Worm (Caenorhabditis elegans) whole organism, L3 larva: ENCODE measurements around the gene sru-27.

Experiments
- aly-2 ChIP-seq: fragments of 150-350 bp; optimal IDR thresholded peaks from 2 replicates; lab custom pipeline; 2014; ENCODE audit warnings: missing biosample characterization, missing genetic modification characterization
- ceh-16 ChIP-seq: sonication (generic microtip); optimal IDR thresholded peaks from 2 replicates; lab custom pipeline; 2017; ENCODE audit warnings: missing biosample characterization, missing genetic modification characterization
- daf-12 ChIP-seq: fragments of 150-350 bp; optimal IDR thresholded peaks from 2 replicates; lab custom pipeline; 2014; ENCODE audit warnings: missing biosample characterization, missing genetic modification reagents, missing genetic modification characterization
- egl-5 ChIP-seq: fragments of 150-350 bp; optimal IDR thresholded peaks from 2 replicates; lab custom pipeline; 2017; ENCODE audit warnings: missing biosample characterization, missing genetic modification reagents, missing genetic modification characterization, inconsistent platforms
- elt-2 ChIP-seq: sonication (generic microtip); optimal IDR thresholded peaks from 2 replicates; lab custom pipeline; 2016; ENCODE audit warnings: missing genetic modification reagents, mild to moderate bottlenecking, missing genetic modification characterization, missing compliant biosample characterization
- lin-15B ChIP-seq: fragments of 150-350 bp; optimal IDR thresholded peaks from 2 replicates; lab custom pipeline; 2014; ENCODE audit warnings: missing biosample characterization, missing genetic modification characterization
- lsy-12 ChIP-seq: sonication (generic microtip); optimal IDR thresholded peaks from 2 replicates; lab custom pipeline; 2016; ENCODE audit warnings: mild to moderate bottlenecking, missing genetic modification characterization, missing compliant biosample characterization
- nfya-1 ChIP-seq: sonication (generic microtip); optimal IDR thresholded peaks from 2 replicates; lab custom pipeline; 2017; ENCODE audit warnings: missing genetic modification characterization, mild to moderate bottlenecking, missing compliant biosample characterization, antibody characterized with exemption, moderate library complexity; ENCODE audit not compliant: insufficient read depth
- nhr-11 ChIP-seq: fragments of 150-350 bp; optimal IDR thresholded peaks from 2 replicates; lab custom pipeline; 2014; ENCODE audit warnings: missing biosample characterization, missing genetic modification characterization
- nhr-12 ChIP-seq: fragments of 150-350 bp; optimal IDR thresholded peaks from 2 replicates; lab custom pipeline; 2014; ENCODE audit warnings: missing biosample characterization, missing genetic modification characterization
- nhr-23 ChIP-seq: fragments of 150-350 bp; optimal IDR thresholded peaks from 2 replicates; lab custom pipeline; 2014; ENCODE audit warnings: missing biosample characterization, missing genetic modification reagents, missing genetic modification characterization
- nhr-67 ChIP-seq: fragments of 150-350 bp; optimal IDR thresholded peaks from 2 replicates; lab custom pipeline; 2014; ENCODE audit warnings: missing biosample characterization, missing genetic modification characterization
- nhr-76 ChIP-seq: fragments of 150-350 bp; sonication (generic microtip); optimal IDR thresholded peaks from 5 replicates; lab custom pipeline; 2014; ENCODE audit warnings: missing biosample characterization, missing genetic modification characterization
- pha-4 ChIP-seq: fragments of 150-350 bp; optimal IDR thresholded peaks from 2 replicates; lab custom pipeline; 2014; ENCODE audit warnings: missing biosample characterization, missing genetic modification reagents, missing genetic modification characterization
- pqm-1 ChIP-seq: fragments of 150-350 bp; optimal IDR thresholded peaks from 2 replicates; lab custom pipeline; 2017; ENCODE audit warnings: missing biosample characterization, missing genetic modification characterization, inconsistent platforms
- ztf-4 ChIP-seq: fragments of 150-350 bp; optimal IDR thresholded peaks from 2 replicates; lab custom pipeline; 2014; ENCODE audit warnings: missing biosample characterization, missing genetic modification characterization

The sru-27 gene

ce11 chrV:1541786-1542185 lies 42.5 kb downstream of the sru-27 start, which contains the start of gene oac-31:
Gene oac-31 (minus strand): TSS chrV:1541886.
- TF ChIP-seq nfya-1 (tag; lab: Kevin White, UChicago) = no peak
- no peak for TF ChIP-seq pha-4
- no peak for TF ChIP-seq ztf-4 (tag; lab: Kevin White, UChicago)
- peak; percentile 40 for TF ChIP-seq pqm-1 (tag; lab: Kevin White, UChicago)
- TF ChIP-seq lin-15B (tag; lab: Kevin White, UChicago) = no peak
- TF ChIP-seq aly-2 = no peak
- no peak for TF ChIP-seq elt-2 (tag; lab: Kevin White, UChicago)
- TF ChIP-seq, all 47 proteins: peak for 1

ce11 chrV:1545694-1546093 lies 46.5 kb downstream of the sru-27 start, which contains the start of gene oac-32:
Gene oac-32 (minus strand): TSS chrV:1545783.
- TF ChIP-seq nhr-11 (tag; lab: Kevin White, UChicago) = no peak
- TF ChIP-seq pqm-1 (tag; lab: Kevin White, UChicago) = peak; percentile 75
- TF ChIP-seq elt-2 (tag; lab: Kevin White, UChicago) = peak; percentile 62
- TF ChIP-seq, all 47 proteins: peak for 2

DNA sequence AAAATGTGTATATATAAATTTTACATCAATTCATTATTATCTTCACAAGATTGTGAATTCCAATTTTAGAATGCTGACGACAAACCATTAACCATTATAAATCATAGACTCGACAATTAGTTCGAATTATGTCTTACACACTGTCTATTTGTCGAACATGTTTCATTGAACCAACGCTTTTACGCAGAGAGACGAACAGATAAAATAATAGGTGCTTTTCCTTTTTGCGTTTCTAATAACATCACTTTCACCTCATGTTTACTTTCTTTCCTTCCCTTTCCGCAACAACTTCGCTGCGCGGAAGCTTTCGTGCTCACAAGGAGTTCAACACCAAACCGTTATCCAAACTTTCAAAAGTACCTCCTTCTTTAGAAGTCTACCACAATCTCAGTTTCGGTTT lies 48.6 kb downstream of the sru-27 start, which contains the start of gene F52F10.2:
F52F10.2 (plus strand) TSS at position 301 of the 400 bp plus-strand sequence.
- no peak for TF ChIP-seq pha-4
- TF ChIP-seq lsy-12 (tag; lab: Kevin White, UChicago) = no peak
- no peak for TF ChIP-seq nhr-12 (tag; lab: Kevin White, UChicago)
- no peak for TF ChIP-seq nhr-67
- no peak for TF ChIP-seq daf-12 (tag; lab: Kevin White, UChicago)
- TF ChIP-seq egl-5 (tag; lab: Kevin White, UChicago) = no peak
- no peak for TF ChIP-seq ceh-16 (tag; lab: Kevin White, UChicago)
- no peak for TF ChIP-seq nhr-76 (tag; lab: Kevin White, UChicago)
- TF ChIP-seq ztf-4 (tag; lab: Kevin White, UChicago) = no peak
- TF ChIP-seq nhr-23 (tag; lab: Kevin White, UChicago) = no peak
